Worm (Caenorhabditis elegans) whole organism, L3 larva: Measurements from ENCODE around the gene W03F9.11.

Source experiments
- R02D3.7 ChIP-seq: fragments of 150-350 bp; optimal IDR thresholded peaks from 2 replicates; lab custom pipeline; 2014; ENCODE audit warnings: missing biosample characterization, missing genetic modification characterization
- ZK546.5 ChIP-seq: sonication (generic microtip); optimal IDR thresholded peaks from 2 replicates; lab custom pipeline; 2017; ENCODE audit warnings: missing biosample characterization, missing genetic modification characterization
- ama-1 ChIP-seq: fragments of 150-350 bp; optimal IDR thresholded peaks from 2 replicates; lab custom pipeline; 2018
- ceh-16 ChIP-seq: sonication (generic microtip); optimal IDR thresholded peaks from 2 replicates; lab custom pipeline; 2017; ENCODE audit warnings: missing biosample characterization, missing genetic modification characterization
- ceh-9 ChIP-seq: sonication (generic microtip); optimal IDR thresholded peaks from 2 replicates; lab custom pipeline; 2018; ENCODE audit warnings: missing biosample characterization, missing genetic modification characterization
- daf-12 ChIP-seq: fragments of 150-350 bp; optimal IDR thresholded peaks from 2 replicates; lab custom pipeline; 2014; ENCODE audit warnings: missing biosample characterization, missing genetic modification reagents, missing genetic modification characterization
- elt-1 ChIP-seq: fragments of 150-350 bp; optimal IDR thresholded peaks from 2 replicates; lab custom pipeline; 2014; ENCODE audit warnings: missing biosample characterization, missing genetic modification characterization
- elt-3 ChIP-seq, 3 experiments: fragments of 150-350 bp in 1 of 3; sonication (generic microtip) in 2 of 3; optimal IDR thresholded peaks; 2 replicates in 2 of 3; 4 replicates in 1 of 3; lab custom pipeline; 2014 to 2017; ENCODE audit warnings: missing biosample characterization in 3 of 3, missing genetic modification characterization in 3 of 3
- eor-1 ChIP-seq, 2 experiments: fragments of 150-350 bp; optimal IDR thresholded peaks; 2 replicates each; lab custom pipeline; 2014 to 2018; ENCODE audit warnings: missing biosample characterization in 2 of 2, missing genetic modification characterization in 2 of 2
- fkh-10 ChIP-seq: sonication (generic microtip); optimal IDR thresholded peaks from 2 replicates; lab custom pipeline; 2017; ENCODE audit warnings: missing biosample characterization, missing genetic modification reagents, missing genetic modification characterization
- fkh-2 ChIP-seq: fragments of 150-350 bp; optimal IDR thresholded peaks from 2 replicates; lab custom pipeline; 2014; ENCODE audit warnings: missing biosample characterization, missing genetic modification reagents, missing genetic modification characterization
- hmg-11 ChIP-seq: sonication (generic microtip); optimal IDR thresholded peaks from 2 replicates; lab custom pipeline; 2016; ENCODE audit warnings: missing genetic modification characterization, missing compliant biosample characterization
- jun-1 ChIP-seq: fragments of 150-350 bp; optimal IDR thresholded peaks from 2 replicates; lab custom pipeline; 2014; ENCODE audit warnings: missing biosample characterization, missing genetic modification reagents, missing genetic modification characterization
- lin-15B ChIP-seq: fragments of 150-350 bp; optimal IDR thresholded peaks from 2 replicates; lab custom pipeline; 2014; ENCODE audit warnings: missing biosample characterization, missing genetic modification characterization
- lin-39 ChIP-seq: fragments of 150-350 bp; optimal IDR thresholded peaks from 2 replicates; lab custom pipeline; 2018; ENCODE audit warnings: missing biosample characterization, missing genetic modification reagents, missing genetic modification characterization
- mdl-1 ChIP-seq: fragments of 150-350 bp; optimal IDR thresholded peaks from 2 replicates; lab custom pipeline; 2014; ENCODE audit warnings: missing biosample characterization, missing genetic modification characterization
- mml-1 ChIP-seq: fragments of 150-350 bp; sonication (generic microtip); optimal IDR thresholded peaks from 3 replicates; lab custom pipeline; 2014; ENCODE audit warnings: missing biosample characterization, missing genetic modification characterization
- nhr-11 ChIP-seq: fragments of 150-350 bp; optimal IDR thresholded peaks from 2 replicates; lab custom pipeline; 2014; ENCODE audit warnings: missing biosample characterization, missing genetic modification characterization
- nhr-23 ChIP-seq: fragments of 150-350 bp; optimal IDR thresholded peaks from 2 replicates; lab custom pipeline; 2014; ENCODE audit warnings: missing biosample characterization, missing genetic modification reagents, missing genetic modification characterization
- nhr-237 ChIP-seq: fragments of 150-350 bp; optimal IDR thresholded peaks from 2 replicates; lab custom pipeline; 2014; ENCODE audit warnings: missing biosample characterization, missing genetic modification characterization
- nhr-25 ChIP-seq: sonication (generic microtip); optimal IDR thresholded peaks from 2 replicates; lab custom pipeline; 2017; ENCODE audit warnings: missing biosample characterization, missing genetic modification characterization
- nhr-43 ChIP-seq: sonication (generic microtip); optimal IDR thresholded peaks from 2 replicates; lab custom pipeline; 2016; ENCODE audit warnings: mild to moderate bottlenecking, missing genetic modification characterization, missing compliant biosample characterization; ENCODE audit not compliant: poor library complexity, severe bottlenecking
- pha-4 ChIP-seq: fragments of 150-350 bp; optimal IDR thresholded peaks from 2 replicates; lab custom pipeline; 2014; ENCODE audit warnings: missing biosample characterization, missing genetic modification reagents, missing genetic modification characterization
- pqm-1 ChIP-seq: fragments of 150-350 bp; optimal IDR thresholded peaks from 2 replicates; lab custom pipeline; 2017; ENCODE audit warnings: missing biosample characterization, missing genetic modification characterization, inconsistent platforms
- sea-2 ChIP-seq: fragments of 150-350 bp; sonication (generic microtip); optimal IDR thresholded peaks from 4 replicates; lab custom pipeline; 2014; ENCODE audit warnings: missing biosample characterization, missing genetic modification reagents, missing genetic modification characterization
- snpc-4 ChIP-seq: fragments of 150-350 bp; optimal IDR thresholded peaks from 2 replicates; lab custom pipeline; 2014; ENCODE audit warnings: missing biosample characterization, missing genetic modification characterization
- unc-39 ChIP-seq: sonication (generic microtip); optimal IDR thresholded peaks from 4 replicates; lab custom pipeline; 2017; ENCODE audit warnings: missing biosample characterization, missing genetic modification characterization
- ztf-11 ChIP-seq: fragments of 150-350 bp; optimal IDR thresholded peaks from 2 replicates; lab custom pipeline; 2014; ENCODE audit warnings: missing biosample characterization, missing genetic modification characterization
- ztf-4 ChIP-seq: fragments of 150-350 bp; optimal IDR thresholded peaks from 2 replicates; lab custom pipeline; 2014; ENCODE audit warnings: missing biosample characterization, missing genetic modification characterization

W03F9.11 gene

ce11 chrV:152156-152555 is 11.0 kb upstream of the W03F9.11 start:
- TF ChIP-seq hmg-11 (tag; lab: Kevin White, UChicago), result peak; percentile 31
- no peak for TF ChIP-seq unc-39 (tag; lab: Kevin White, UChicago)

- TF ChIP-seq pqm-1 (tag; lab: Kevin White, UChicago) (peak; percentile 45), nhr-23 (no peak), nhr-11 (tag; lab: Kevin White, UChicago) (no peak)
- TF ChIP-seq, all 47 proteins: peak for 1
Observed at ce11 chrV:151310-151709, 10.2 kb upstream of the W03F9.11 start, which contains the start of gene W03F9.4. TSS of gene W03F9.4 (minus strand) at chrV:151388.

- TF ChIP-seq eor-1 (tag; optimal IDR thresholded peaks at IDR 0.05; lab: Kevin White, UChicago) (no peak), ceh-16 (no peak), snpc-4 (tag; lab: Kevin White, UChicago) (no peak), pha-4 (tag; lab: Kevin White, UChicago) (no peak), sea-2 (GFP tag; lab: Kevin White, UChicago) (no peak), elt-3 (tag; optimal IDR thresholded peaks at IDR 0.05; lab: Kevin White, UChicago) (no peak), lin-15B (tag; lab: Kevin White, UChicago) (no peak), nhr-25 (tag; lab: Kevin White, UChicago) (no peak), lin-39 (tag; lab: Kevin White, UChicago) (no peak)
Observed at ce11 chrV:150059-150458, 8.9 kb upstream of the W03F9.11 start.

- no peak for TF ChIP-seq mml-1
- TF ChIP-seq R02D3.7, result no peak
- no peak for TF ChIP-seq ama-1 (lab: Kevin White, UChicago)
- TF ChIP-seq nhr-25 (tag; lab: Kevin White, UChicago), result no peak
- TF ChIP-seq ceh-16, result no peak
- no peak for TF ChIP-seq eor-1 (tag; optimal IDR thresholded peaks at IDR 0.05; lab: Kevin White, UChicago)
- TF ChIP-seq ztf-4 (tag; lab: Kevin White, UChicago), result no peak
- TF ChIP-seq daf-12 (tag; lab: Kevin White, UChicago), result no peak
- TF ChIP-seq nhr-237 (tag; lab: Kevin White, UChicago), result no peak
- no peak for TF ChIP-seq ZK546.5 (tag; lab: Kevin White, UChicago)
Observed at ce11 chrV:145694-146093, 4.5 kb upstream of the W03F9.11 start.

- no peak for TF ChIP-seq ama-1 (lab: Kevin White, UChicago)
- TF ChIP-seq lin-39 (tag; lab: Kevin White, UChicago), result no peak
- TF ChIP-seq ztf-11 (tag; lab: Kevin White, UChicago), result no peak
- TF ChIP-seq lin-15B (tag; lab: Kevin White, UChicago), result no peak
- no peak for TF ChIP-seq ceh-9 (tag; lab: Kevin White, UChicago)
- TF ChIP-seq jun-1, result no peak
- no peak for TF ChIP-seq nhr-43 (tag; lab: Kevin White, UChicago)
- no peak for TF ChIP-seq elt-1 (tag; lab: Kevin White, UChicago)
- TF ChIP-seq pha-4 (tag; lab: Kevin White, UChicago), result no peak
- no peak for TF ChIP-seq unc-39 (tag; lab: Kevin White, UChicago)
Observed at ce11 chrV:144794-145193, 3.6 kb upstream of the W03F9.11 start, which contains the start of gene srh-82. TSS of gene srh-82 (plus strand) at chrV:145094.

ce11 chrV:138592-138991 is 2.6 kb downstream of the W03F9.11 start, which contains the start of gene W03F9.9:
TSS of gene W03F9.9 (plus strand) at chrV:138892.
- TF ChIP-seq lin-15B (tag; lab: Kevin White, UChicago) (no peak), sea-2 (GFP tag; lab: Kevin White, UChicago) (no peak), pqm-1 (tag; lab: Kevin White, UChicago) (no peak), ztf-4 (tag; lab: Kevin White, UChicago) (no peak), fkh-10 (GFP tag; lab: Kevin White, UChicago) (no peak), snpc-4 (tag; lab: Kevin White, UChicago) (no peak), mdl-1 (tag; lab: Kevin White, UChicago) (no peak), pha-4 (tag; lab: Kevin White, UChicago) (no peak), nhr-237 (tag; lab: Kevin White, UChicago) (no peak), eor-1 (tag; optimal IDR thresholded peaks at IDR 0.05; lab: Kevin White, UChicago) (no peak), nhr-25 (tag; lab: Kevin White, UChicago) (no peak), fkh-2 (tag; lab: Kevin White, UChicago) (no peak)
